Fruit fly (Drosophila melanogaster) whole organism, embryonic: ENCODE measurements around the gene CG7789.

Experiments used
- Atf6 ChIP-seq: fragments of 200-800 bp; sonication (Bioruptor generic); IDR thresholded peaks from 2 replicates; pipeline ENCODE4 v1.3.6; 2022; ENCODE audit warnings: missing biosample characterization, missing genetic modification characterization
- CG10565 ChIP-seq: fragments of 200-800 bp; sonication (Bioruptor generic); optimal IDR thresholded peaks from 3 replicates; lab custom pipeline; 2016; ENCODE audit warnings: missing biosample characterization, mild to moderate bottlenecking, missing genetic modification characterization
- CG12299 ChIP-seq: fragments of 200-800 bp; sonication (Bioruptor generic); optimal IDR thresholded peaks from 2 replicates; lab custom pipeline; 2018; ENCODE audit warnings: missing biosample characterization, mild to moderate bottlenecking, missing genetic modification characterization
- CG12744 ChIP-seq: fragments of 200-800 bp; sonication (Bioruptor generic); optimal IDR thresholded peaks from 2 replicates; lab custom pipeline; 2016; ENCODE audit warnings: missing biosample characterization, missing genetic modification characterization
- CG13287 ChIP-seq: fragments of 200-800 bp; sonication (Bioruptor generic); IDR thresholded peaks from 2 replicates; pipeline ENCODE4 v1.3.6; 2022; ENCODE audit warnings: missing biosample characterization, missing genetic modification characterization; ENCODE audit not compliant: partially characterized antibody
- CG13296 ChIP-seq: fragments of 200-800 bp; sonication (Bioruptor generic); optimal IDR thresholded peaks from 3 replicates; lab custom pipeline; 2018; ENCODE audit warnings: missing biosample characterization, mild to moderate bottlenecking, missing genetic modification characterization
- CG14014 ChIP-seq: fragments of 200-800 bp; sonication (Bioruptor generic); IDR thresholded peaks from 2 replicates; pipeline ENCODE4 v1.3.6; 2022; ENCODE audit warnings: missing biosample characterization, missing genetic modification characterization
- CG14667 ChIP-seq: fragments of 200-800 bp; sonication (Bioruptor generic); IDR thresholded peaks from 2 replicates; pipeline ENCODE4 v1.3.6; 2022; ENCODE audit warnings: missing biosample characterization, missing genetic modification characterization
- CG18619 ChIP-seq: fragments of 200-800 bp; sonication (Bioruptor generic); optimal IDR thresholded peaks from 3 replicates; lab custom pipeline; 2017; ENCODE audit warnings: missing biosample characterization, mild to moderate bottlenecking, missing genetic modification characterization
- CG2678 ChIP-seq: fragments of 200-800 bp; sonication (Bioruptor generic); optimal IDR thresholded peaks from 3 replicates; lab custom pipeline; 2019; ENCODE audit warnings: missing biosample characterization, mild to moderate bottlenecking, missing genetic modification characterization, moderate library complexity
- CG30403 ChIP-seq: fragments of 200-800 bp; sonication (Bioruptor generic); optimal IDR thresholded peaks from 3 replicates; lab custom pipeline; 2016; ENCODE audit warnings: missing biosample characterization, missing genetic modification characterization
- CG6689 ChIP-seq: fragments of 200-800 bp; sonication (Bioruptor generic); IDR thresholded peaks from 2 replicates; pipeline ENCODE4 v1.3.6; 2022; ENCODE audit warnings: missing biosample characterization, missing genetic modification characterization
- CG8089 ChIP-seq: fragments of 200-800 bp; sonication (Bioruptor generic); optimal IDR thresholded peaks from 3 replicates; lab custom pipeline; 2016; ENCODE audit warnings: missing biosample characterization, missing genetic modification characterization
- CG8924 ChIP-seq: fragments of 200-800 bp; optimal IDR thresholded peaks from 3 replicates; lab custom pipeline; 2019; ENCODE audit warnings: missing biosample characterization, mild to moderate bottlenecking, missing genetic modification characterization, moderate library complexity
- CG9609 ChIP-seq: fragments of 200-800 bp; sonication (Bioruptor generic); optimal IDR thresholded peaks from 3 replicates; lab custom pipeline; 2016; ENCODE audit warnings: missing biosample characterization, missing genetic modification characterization
- CG9932 ChIP-seq: fragments of 200-800 bp; sonication (Bioruptor generic); IDR thresholded peaks from 2 replicates; pipeline ENCODE4 v1.3.6; 2022; ENCODE audit warnings: missing biosample characterization, missing genetic modification characterization
- Deaf1 ChIP-seq: fragments of 200-800 bp; optimal IDR thresholded peaks from 3 replicates; lab custom pipeline; 2019; ENCODE audit warnings: missing biosample characterization, mild to moderate bottlenecking, missing genetic modification characterization, moderate library complexity
- Drgx ChIP-seq: fragments of 200-800 bp; sonication (Bioruptor generic); IDR thresholded peaks from 2 replicates; pipeline ENCODE4 v1.3.6; 2022; ENCODE audit warnings: missing biosample characterization, missing genetic modification characterization
- Eip74EF ChIP-seq, 2 experiments: fragments of 200-800 bp in 1 of 2; fragments of >200 bp in 1 of 2; sonication (Bioruptor generic) in 1 of 2; optimal IDR thresholded peaks; 2 replicates each; lab custom pipeline; 2017 to 2019; ENCODE audit warnings: missing biosample characterization in 2 of 2, missing genetic modification characterization in 2 of 2, mild to moderate bottlenecking in 1 of 2, moderate library complexity in 1 of 2
- Hand ChIP-seq: fragments of 200-800 bp; sonication (Bioruptor generic); optimal IDR thresholded peaks from 2 replicates; lab custom pipeline; 2017; ENCODE audit warnings: mild to moderate bottlenecking, missing biosample characterization, missing genetic modification reagents, missing genetic modification characterization
- Hmx ChIP-seq: fragments of 200-800 bp; sonication (Bioruptor generic); optimal IDR thresholded peaks from 2 replicates; lab custom pipeline; 2016; ENCODE audit warnings: missing biosample characterization, missing genetic modification characterization
- YL-1 ChIP-seq: fragments of 200-800 bp; sonication (Bioruptor generic); optimal IDR thresholded peaks from 3 replicates; lab custom pipeline; 2017; ENCODE audit warnings: missing biosample characterization, mild to moderate bottlenecking, missing genetic modification characterization
- ab ChIP-seq: fragments of 200-800 bp; sonication (Bioruptor generic); optimal IDR thresholded peaks from 2 replicates; lab custom pipeline; 2016; ENCODE audit warnings: missing biosample characterization, missing genetic modification characterization
- chn ChIP-seq: fragments of 200-800 bp; sonication (Bioruptor generic); optimal IDR thresholded peaks from 2 replicates; lab custom pipeline; 2016; ENCODE audit warnings: missing biosample characterization, missing genetic modification characterization
- dan ChIP-seq: fragments of 200-800 bp; sonication (Bioruptor generic); IDR thresholded peaks from 2 replicates; pipeline ENCODE4 v1.3.6; 2022; ENCODE audit warnings: missing biosample characterization, missing genetic modification characterization
- hkb ChIP-seq, 2 experiments: fragments of 200-800 bp in 1 of 2; fragments of >200 bp in 1 of 2; sonication (Bioruptor generic) in 1 of 2; IDR thresholded peaks in 1 of 2; optimal IDR thresholded peaks in 1 of 2; 2 replicates each; pipeline versions ENCODE4 v1.3.6 to Lab custom; 2017 to 2022; ENCODE audit warnings: missing biosample characterization in 1 of 2, missing genetic modification characterization in 1 of 2
- ind ChIP-seq: fragments of 200-800 bp; sonication (Bioruptor generic); optimal IDR thresholded peaks from 3 replicates; lab custom pipeline; 2016; ENCODE audit warnings: missing biosample characterization, missing genetic modification characterization
- jigr1 ChIP-seq: fragments of 200-800 bp; sonication (Bioruptor generic); IDR thresholded peaks from 3 replicates; pipeline ENCODE4 v1.3.6; 2022; ENCODE audit warnings: missing biosample characterization, missing genetic modification characterization
- ken ChIP-seq: fragments of 200-800 bp; sonication (Bioruptor generic); IDR thresholded peaks from 3 replicates; pipeline ENCODE4 v1.3.6; 2022; ENCODE audit warnings: missing biosample characterization, missing genetic modification characterization
- kni ChIP-seq: fragments of 200-800 bp; sonication (Bioruptor generic); optimal IDR thresholded peaks from 3 replicates; lab custom pipeline; 2017; ENCODE audit warnings: mild to moderate bottlenecking, missing biosample characterization, missing genetic modification reagents, missing genetic modification characterization
- lab ChIP-seq: fragments of 200-800 bp; sonication (Bioruptor generic); optimal IDR thresholded peaks from 3 replicates; lab custom pipeline; 2017; ENCODE audit warnings: missing biosample characterization, missing genetic modification characterization, mild to moderate bottlenecking, moderate library complexity, missing genetic modification reagents
- lmd ChIP-seq: fragments of 200-800 bp; sonication (Bioruptor generic); IDR thresholded peaks from 2 replicates; pipeline ENCODE4 v1.3.6; 2022; ENCODE audit warnings: missing biosample characterization, missing genetic modification characterization
- otp ChIP-seq: fragments of 200-800 bp; sonication (Bioruptor generic); IDR thresholded peaks from 3 replicates; pipeline ENCODE4, ENCODE4 v1.3.6; 2022; ENCODE audit warnings: missing biosample characterization, missing genetic modification characterization
- prd ChIP-seq, 3 experiments: fragments of >200 bp in 2 of 3; fragments of 200-800 bp in 1 of 3; sonication (Bioruptor generic) in 1 of 3; optimal IDR thresholded peaks in 2 of 3; IDR thresholded peaks in 1 of 3; 2 replicates in 2 of 3; 3 replicates in 1 of 3; pipeline versions ENCODE4 v1.3.6 to Lab custom; 2017 to 2022; ENCODE audit warnings: missing biosample characterization in 1 of 3, missing genetic modification characterization in 1 of 3
- psq ChIP-seq: fragments of 200-800 bp; sonication (Bioruptor generic); optimal IDR thresholded peaks from 2 replicates; lab custom pipeline; 2017; ENCODE audit warnings: missing biosample characterization, missing genetic modification characterization
- repo ChIP-seq: fragments of 200-800 bp; sonication (Bioruptor generic); optimal IDR thresholded peaks from 2 replicates; lab custom pipeline; 2016; ENCODE audit warnings: missing biosample characterization, missing genetic modification characterization
- run ChIP-seq: fragments of 200-800 bp; sonication (Bioruptor generic); optimal IDR thresholded peaks from 3 replicates; lab custom pipeline; 2018; ENCODE audit warnings: missing biosample characterization, mild to moderate bottlenecking, missing genetic modification characterization
- schlank ChIP-seq: fragments of 200-800 bp; sonication (Bioruptor generic); optimal IDR thresholded peaks from 2 replicates; lab custom pipeline; 2018; ENCODE audit warnings: missing biosample characterization, mild to moderate bottlenecking, missing genetic modification characterization
- sim ChIP-seq: fragments of 200-800 bp; sonication (Bioruptor generic); IDR thresholded peaks from 2 replicates; pipeline ENCODE4 v1.3.6; 2022; ENCODE audit warnings: missing biosample characterization, missing genetic modification characterization
- slou ChIP-seq: fragments of 200-800 bp; sonication (Bioruptor generic); optimal IDR thresholded peaks from 3 replicates; lab custom pipeline; 2016; ENCODE audit warnings: missing biosample characterization, missing genetic modification characterization
- so ChIP-seq: fragments of 200-800 bp; sonication (Bioruptor generic); IDR thresholded peaks from 3 replicates; pipeline ENCODE4 v1.3.6; 2022; ENCODE audit warnings: missing biosample characterization, missing genetic modification characterization
- stwl ChIP-seq: fragments of 200-800 bp; sonication (Bioruptor generic); optimal IDR thresholded peaks from 3 replicates; lab custom pipeline; 2018; ENCODE audit warnings: missing biosample characterization, mild to moderate bottlenecking, missing genetic modification characterization, moderate library complexity
- sug ChIP-seq: fragments of 200-800 bp; optimal IDR thresholded peaks from 2 replicates; lab custom pipeline; 2019; ENCODE audit warnings: missing biosample characterization, mild to moderate bottlenecking, missing genetic modification characterization, moderate library complexity
- tgo ChIP-seq: fragments of 200-800 bp; sonication (Bioruptor generic); IDR thresholded peaks from 3 replicates; pipeline ENCODE4 v1.3.6; 2022; ENCODE audit warnings: missing biosample characterization, missing genetic modification characterization
- tna ChIP-seq: fragments of 200-800 bp; sonication (Bioruptor generic); IDR thresholded peaks from 2 replicates; pipeline ENCODE4 v1.3.6; 2022; ENCODE audit warnings: missing biosample characterization, missing genetic modification characterization; ENCODE audit not compliant: partially characterized antibody
- toy ChIP-seq: fragments of 200-800 bp; sonication (Bioruptor generic); IDR thresholded peaks from 2 replicates; pipeline ENCODE4 v1.3.6; 2022; ENCODE audit warnings: missing biosample characterization, missing genetic modification characterization
- trem ChIP-seq: fragments of 200-800 bp; optimal IDR thresholded peaks from 3 replicates; lab custom pipeline; 2019; ENCODE audit warnings: missing biosample characterization, mild to moderate bottlenecking, missing genetic modification characterization, moderate library complexity
- unc-4 ChIP-seq: fragments of 200-800 bp; sonication (Bioruptor generic); IDR thresholded peaks from 2 replicates; pipeline ENCODE4 v1.3.6; 2022; ENCODE audit warnings: missing biosample characterization, missing genetic modification characterization; ENCODE audit not compliant: partially characterized antibody
- wdn ChIP-seq: fragments of 200-800 bp; sonication (Bioruptor generic); IDR thresholded peaks from 2 replicates; pipeline ENCODE4 v1.3.6; 2022; ENCODE audit warnings: missing biosample characterization, missing genetic modification characterization

The CG7789 gene

dm6 chr3R:29802753-29803313 lies at the start of gene CG7789, which contains the start of gene Etfb (continued):
- no peak for TF ChIP-seq slou (GFP tag; lab: Kevin White, UChicago)
- TF ChIP-seq psq (GFP tag; lab: Kevin White, UChicago): no peak
- TF ChIP-seq Drgx (GFP tag; lab: Robert Waterston, UW): peak; percentile 92
- TF ChIP-seq stwl (tag; lab: Kevin White, UChicago): peak; percentile 11
- peak; percentile 61; the same call in 2 of the 3 replicates for TF ChIP-seq otp (GFP tag; lab: Robert Waterston, UW)
- no peak for TF ChIP-seq tna (GFP tag; lab: Robert Waterston, UW)
- no peak for TF ChIP-seq ab
- TF ChIP-seq CG10565 (GFP tag; lab: Kevin White, UChicago): no peak
- no peak for TF ChIP-seq Hmx
- peak; percentile 73 for TF ChIP-seq CG6689
- no peak for TF ChIP-seq dan
- TF ChIP-seq CG8089 (GFP tag; lab: Kevin White, UChicago): peak; percentile 55
- TF ChIP-seq ken (GFP tag; lab: Robert Waterston, UW): peak; percentile 78
- peak; percentile 36 for TF ChIP-seq CG8924 (tag; lab: Kevin White, UChicago)
- no peak for TF ChIP-seq prd (optimal IDR thresholded peaks at IDR 0.05; lab: Kevin White, UChicago)
- TF ChIP-seq prd (GFP tag; IDR thresholded peaks at IDR 0.05; lab: Robert Waterston, UW): peak; percentile 80
- no peak for TF ChIP-seq Deaf1 (tag; lab: Kevin White, UChicago)
- no peak for TF ChIP-seq CG2678 (tag; lab: Kevin White, UChicago)
- 0 out of 3 replicates have a peak, but pooled peaks have one; percentile 8 for TF ChIP-seq so (GFP tag; lab: Robert Waterston, UW)
- TF ChIP-seq CG12744 (GFP tag; lab: Kevin White, UChicago): peak; percentile 55
- TF ChIP-seq sug (tag; lab: Kevin White, UChicago): no peak
- TF ChIP-seq CG13296 (GFP tag; lab: Kevin White, UChicago): no peak
- TF ChIP-seq CG14014 (GFP tag; lab: Robert Waterston, UW): peak; percentile 74
- TF ChIP-seq run (tag; lab: Kevin White, UChicago): no peak
- TF ChIP-seq CG18619 (GFP tag; lab: Kevin White, UChicago): peak; percentile 72
- peak; percentile 66 for TF ChIP-seq tgo (GFP tag; lab: Robert Waterston, UW)
- TF ChIP-seq sim (GFP tag; lab: Robert Waterston, UW): no peak
- peak; percentile 52; the same call in 1 of the 2 replicates for TF ChIP-seq Atf6 (GFP tag; lab: Robert Waterston, UW)
- peak; percentile 72 for TF ChIP-seq schlank
- TF ChIP-seq lab (GFP tag; lab: Kevin White, UChicago): no peak
- peak; percentile 85 for TF ChIP-seq CG9932
- TF ChIP-seq YL-1 (GFP tag; lab: Kevin White, UChicago): peak; percentile 94
- peak; percentile 88 for TF ChIP-seq CG30403 (GFP tag; lab: Kevin White, UChicago)
- peak; percentile 88 for TF ChIP-seq unc-4 (GFP tag; lab: Robert Waterston, UW)
- peak; percentile 36 for TF ChIP-seq CG14667 (GFP tag; lab: Robert Waterston, UW)
- TF ChIP-seq ind (GFP tag; lab: Kevin White, UChicago): peak; percentile 69
- TF ChIP-seq CG12299: peak; percentile 68
- peak; percentile 93 for TF ChIP-seq CG13287 (GFP tag; lab: Robert Waterston, UW)
- TF ChIP-seq Hand (GFP tag; lab: Kevin White, UChicago): no peak
- TF ChIP-seq wdn (GFP tag; lab: Robert Waterston, UW): peak; percentile 62
- TF ChIP-seq kni: no peak
- TF ChIP-seq trem (tag; lab: Kevin White, UChicago): peak; percentile 55
- peak; percentile 54 for TF ChIP-seq repo (GFP tag; lab: Kevin White, UChicago)
- 0 out of 3 replicates have a peak, but pooled peaks have one; percentile 30 for TF ChIP-seq jigr1 (GFP tag; lab: Robert Waterston, UW)
- peak; percentile 58 for TF ChIP-seq hkb (optimal IDR thresholded peaks at IDR 0.05; lab: Kevin White, UChicago)
- peak; percentile 81 for TF ChIP-seq hkb (GFP tag; IDR thresholded peaks at IDR 0.05; lab: Robert Waterston, UW)
- TF ChIP-seq CG9609 (GFP tag; lab: Kevin White, UChicago): peak; percentile 83
- no peak; the same call in 1 of the 2 replicates for TF ChIP-seq toy (GFP tag; lab: Robert Waterston, UW)
- peak; percentile 77 for TF ChIP-seq lmd (GFP tag; lab: Robert Waterston, UW)
- TF ChIP-seq Eip74EF (GFP tag; optimal IDR thresholded peaks at IDR 0.05; lab: Kevin White, UChicago): no peak
- TF ChIP-seq chn (GFP tag; lab: Kevin White, UChicago): peak; percentile 51
